Fruit fly (Drosophila melanogaster): ENCODE results near the gene CG32091.

The CG32091 gene

dm6 chr3L:11681794-11682193 is 50.6 kb downstream of the CG32091 start, which contains the start of gene TfIIEalpha (continued):
- TF ChIP-seq Gsc (GFP tag; IDR thresholded peaks at IDR 0.05): no peak
- no peak for TF ChIP-seq vnd (GFP tag; IDR thresholded peaks at IDR 0.05; ENCODE audit: partially characterized antibody)
- TF ChIP-seq NC2β (GFP tag; optimal IDR thresholded peaks at IDR 0.05): peak; percentile 17
- TF ChIP-seq ro (GFP tag; IDR thresholded peaks at IDR 0.05): no peak
- no peak for TF ChIP-seq Six4 (GFP tag; optimal IDR thresholded peaks at IDR 0.05)
- TF ChIP-seq Hand (GFP tag; optimal IDR thresholded peaks at IDR 0.05): no peak
- no peak for TF ChIP-seq CG16779 (GFP tag; IDR thresholded peaks at IDR 0.05)
- TF ChIP-seq CG12104 (GFP tag; optimal IDR thresholded peaks at IDR 0.05): no peak
- TF ChIP-seq PHDP (tag; optimal IDR thresholded peaks at IDR 0.05): peak; percentile 11
- peak; percentile 60 for TF ChIP-seq CG12659 (GFP tag; optimal IDR thresholded peaks at IDR 0.05)
- no peak for TF ChIP-seq CG12942 (GFP tag; optimal IDR thresholded peaks at IDR 0.05)
- TF ChIP-seq Lpt (GFP tag; optimal IDR thresholded peaks at IDR 0.05): no peak
- TF ChIP-seq tin (GFP tag; optimal IDR thresholded peaks at IDR 0.05): no peak
- TF ChIP-seq Hr39 (optimal IDR thresholded peaks at IDR 0.05): no peak
- TF ChIP-seq CG32767 (GFP tag; IDR thresholded peaks at IDR 0.05): no peak
- TF ChIP-seq chn (GFP tag; optimal IDR thresholded peaks at IDR 0.05): peak; percentile 12
- TF ChIP-seq YL-1 (GFP tag; optimal IDR thresholded peaks at IDR 0.05): peak; percentile 58
- no peak; the same call in 2 of the 3 replicates for TF ChIP-seq CG16813 (GFP tag; IDR thresholded peaks at IDR 0.05; ENCODE audit: partially characterized antibody)
- no peak for TF ChIP-seq gcm2 (GFP tag; optimal IDR thresholded peaks at IDR 0.05)
- TF ChIP-seq org-1 (GFP tag; optimal IDR thresholded peaks at IDR 0.05): no peak
- TF ChIP-seq CG18599 (GFP tag; optimal IDR thresholded peaks at IDR 0.05): no peak
- TF ChIP-seq CG31441 (GFP tag; IDR thresholded peaks at IDR 0.05): no peak
- TF ChIP-seq phol (tag; optimal IDR thresholded peaks at IDR 0.05): peak; percentile 54
- TF ChIP-seq CG3163 (GFP tag; optimal IDR thresholded peaks at IDR 0.05): no peak
- no peak for TF ChIP-seq CG31365 (tag; optimal IDR thresholded peaks at IDR 0.05)
- TF ChIP-seq Eip74EF (GFP tag; optimal IDR thresholded peaks at IDR 0.05): no peak
- TF ChIP-seq CG8478 (optimal IDR thresholded peaks at IDR 0.05): no peak
- TF ChIP-seq D19A (tag; optimal IDR thresholded peaks at IDR 0.05): no peak
- no peak for TF ChIP-seq CG10274 (GFP tag; optimal IDR thresholded peaks at IDR 0.05)

dm6 chr3L:11683819-11684521 is 52.8 kb downstream of the CG32091 start, which contains the start of gene Sugb:
Gene Sugb (plus strand): TSS chr3L:11683980.
- 0 out of 3 replicates have a peak, but pooled peaks have one; percentile 39 for TF ChIP-seq CG6175 (GFP tag; IDR thresholded peaks at IDR 0.05)
- TF ChIP-seq TFAM (GFP tag; optimal IDR thresholded peaks at IDR 0.05): no peak
- TF ChIP-seq CG12744 (GFP tag; optimal IDR thresholded peaks at IDR 0.05): no peak
- TF ChIP-seq CG9797 (GFP tag; optimal IDR thresholded peaks at IDR 0.05): no peak
- no peak for TF ChIP-seq CG1603 (tag; optimal IDR thresholded peaks at IDR 0.05)
- peak; percentile 58 for TF ChIP-seq CrebB (tag; optimal IDR thresholded peaks at IDR 0.05)
- TF ChIP-seq CHES-1-like (GFP tag; optimal IDR thresholded peaks at IDR 0.05): peak; percentile 69
- TF ChIP-seq CG32532 (GFP tag; IDR thresholded peaks at IDR 0.05): peak; percentile 69
- TF ChIP-seq CG34376 (GFP tag; optimal IDR thresholded peaks at IDR 0.05): peak; percentile 39
- TF ChIP-seq CG10267 (tag; optimal IDR thresholded peaks at IDR 0.05): peak; percentile 35
- no peak for TF ChIP-seq org-1 (GFP tag; optimal IDR thresholded peaks at IDR 0.05)
- TF ChIP-seq ham (GFP tag; IDR thresholded peaks at IDR 0.05): no peak; the same call in 1 of the 2 replicates
- peak; percentile 42 for TF ChIP-seq CG5245 (GFP tag; optimal IDR thresholded peaks at IDR 0.05)
- peak; percentile 71 for TF ChIP-seq Hmr (GFP tag; optimal IDR thresholded peaks at IDR 0.05)
- peak; percentile 55 for TF ChIP-seq CG3163 (GFP tag; optimal IDR thresholded peaks at IDR 0.05)
- TF ChIP-seq Nf-YB (GFP tag; optimal IDR thresholded peaks at IDR 0.05): peak; percentile 57
- TF ChIP-seq CG17802 (tag; optimal IDR thresholded peaks at IDR 0.05): no peak
- TF ChIP-seq HLH3B (GFP tag; IDR thresholded peaks at IDR 0.05): peak; percentile 62
- TF ChIP-seq repo (GFP tag; optimal IDR thresholded peaks at IDR 0.05): no peak
- TF ChIP-seq danr (GFP tag; IDR thresholded peaks at IDR 0.05): no peak
- no peak for TF ChIP-seq Fer2 (tag; optimal IDR thresholded peaks at IDR 0.05)
- TF ChIP-seq vvl (GFP tag; IDR thresholded peaks at IDR 0.05): peak; percentile 81
- TF ChIP-seq CG14014 (GFP tag; IDR thresholded peaks at IDR 0.05): peak; percentile 50; the same call in 1 of the 2 replicates
- peak; percentile 79 for TF ChIP-seq CG30403 (GFP tag; optimal IDR thresholded peaks at IDR 0.05)
